Worm (Caenorhabditis elegans) whole organism, mixed stage, embryonic: ENCODE results near the gene F11D11.21.

Experiments
- elt-1 ChIP-seq: sonication (generic microtip); optimal IDR thresholded peaks from 2 replicates; lab custom pipeline; 2017; ENCODE audit warnings: missing genetic modification characterization, mild to moderate bottlenecking, missing compliant biosample characterization, antibody characterized with exemption, moderate library complexity, borderline replicate concordance; ENCODE audit not compliant: insufficient read depth
- elt-3 ChIP-seq: fragments of 150-350 bp; optimal IDR thresholded peaks from 2 replicates; lab custom pipeline; 2014; ENCODE audit warnings: missing biosample characterization, missing genetic modification characterization
- nhr-237 ChIP-seq: fragments of 150-350 bp; optimal IDR thresholded peaks from 2 replicates; lab custom pipeline; 2014; ENCODE audit warnings: missing biosample characterization, missing genetic modification characterization
- ztf-11 ChIP-seq: fragments of 150-350 bp; optimal IDR thresholded peaks from 2 replicates; lab custom pipeline; 2014; ENCODE audit warnings: missing biosample characterization, missing genetic modification characterization

- TF ChIP-seq ztf-11: no peak
- no peak for TF ChIP-seq elt-1 (tag; lab: Kevin White, UChicago)
- TF ChIP-seq elt-3 (tag; lab: Kevin White, UChicago): no peak
- no peak for TF ChIP-seq nhr-237
Observed at ce11 chrV:18731579-18732041, 18.7 kb downstream of the F11D11.21 start, which contains the start of the genes asp-18 and scl-19.
